Fruit fly (Drosophila melanogaster): Measurements from ENCODE around the gene CG6418.

Gene CG6418

dm6 chr3L:10843273-10843672, 35.6 kb downstream of the CG6418 start (continued):
- TF ChIP-seq CG10565 (GFP tag; optimal IDR thresholded peaks at IDR 0.05): no peak
- no peak for TF ChIP-seq CG15479 (GFP tag; optimal IDR thresholded peaks at IDR 0.05)
- TF ChIP-seq pb (GFP tag; optimal IDR thresholded peaks at IDR 0.05): no peak
- no peak for TF ChIP-seq pnt (GFP tag; optimal IDR thresholded peaks at IDR 0.05)
- no peak for TF ChIP-seq E2f1 (GFP tag; IDR thresholded peaks at IDR 0.05)
- TF ChIP-seq ara (GFP tag; IDR thresholded peaks at IDR 0.05): peak; percentile 58; the same call in 1 of the 2 replicates
- no peak for TF ChIP-seq Elba2 (GFP tag; optimal IDR thresholded peaks at IDR 0.05)
- no peak for TF ChIP-seq shn (GFP tag; optimal IDR thresholded peaks at IDR 0.05)
- no peak for TF ChIP-seq wor (GFP tag; IDR thresholded peaks at IDR 0.05)
- no peak for TF ChIP-seq CG8765 (GFP tag; IDR thresholded peaks at IDR 0.05)
- no peak for TF ChIP-seq hth (optimal IDR thresholded peaks at IDR 0.05)
- peak in 1 of 2 experiments; percentile 55 for TF ChIP-seq Hr51 (GFP tag; optimal IDR thresholded peaks at IDR 0.05)
- TF ChIP-seq org-1 (GFP tag; optimal IDR thresholded peaks at IDR 0.05): peak; percentile 38
- TF ChIP-seq Fer3 (tag; optimal IDR thresholded peaks at IDR 0.05): peak; percentile 10
- TF ChIP-seq ems (GFP tag; optimal IDR thresholded peaks at IDR 0.05): no peak
- TF ChIP-seq ind (GFP tag; optimal IDR thresholded peaks at IDR 0.05): peak; percentile 4
- peak; percentile 45 for TF ChIP-seq tap (tag; optimal IDR thresholded peaks at IDR 0.05)
- TF ChIP-seq CG14965 (GFP tag; optimal IDR thresholded peaks at IDR 0.05; ENCODE audit: borderline replicate concordance): no peak
- peak; percentile 43 for TF ChIP-seq nerfin-1 (tag; optimal IDR thresholded peaks at IDR 0.05)
- no peak for TF ChIP-seq CG11456 (GFP tag; IDR thresholded peaks at IDR 0.05)
- TF ChIP-seq CG9797 (GFP tag; optimal IDR thresholded peaks at IDR 0.05): no peak
- TF ChIP-seq CG30020 (tag; optimal IDR thresholded peaks at IDR 0.05): peak; percentile 13
- TF ChIP-seq gem (tag; optimal IDR thresholded peaks at IDR 0.05): peak; percentile 79
- peak; percentile 2 for TF ChIP-seq sug (tag; optimal IDR thresholded peaks at IDR 0.05)
- TF ChIP-seq pzg (GFP tag; optimal IDR thresholded peaks at IDR 0.05): no peak
- TF ChIP-seq bsh (GFP tag; optimal IDR thresholded peaks at IDR 0.05): peak in 1 of 2 experiments; percentile 77

- TF ChIP-seq kni (GFP tag; optimal IDR thresholded peaks at IDR 0.05): peak; percentile 51
- peak; percentile 26 for TF ChIP-seq nerfin-1 (tag; optimal IDR thresholded peaks at IDR 0.05)
- peak; percentile 15 for TF ChIP-seq Deaf1 (tag; optimal IDR thresholded peaks at IDR 0.05)
- TF ChIP-seq Trl (optimal IDR thresholded peaks at IDR 0.05): peak in 1 of 2 experiments; percentile 12
- TF ChIP-seq Trl (GFP tag; optimal IDR thresholded peaks at IDR 0.05): no peak
- peak; percentile 81; the same call in 1 of the 3 replicates for TF ChIP-seq CG2199 (GFP tag; IDR thresholded peaks at IDR 0.05)
- no peak for TF ChIP-seq Sry-δ (GFP tag; optimal IDR thresholded peaks at IDR 0.05)
- peak; percentile 11 for TF ChIP-seq sd (tag; optimal IDR thresholded peaks at IDR 0.05)
- TF ChIP-seq CG31224 (GFP tag; IDR thresholded peaks at IDR 0.05): 0 out of 2 replicates have a peak, but pooled peaks have one; percentile 67
- TF ChIP-seq crol (GFP tag; IDR thresholded peaks at IDR 0.05): peak; percentile 21; the same call in 1 of the 2 replicates
- TF ChIP-seq nmo (GFP tag; optimal IDR thresholded peaks at IDR 0.05): no peak
- peak; percentile 97 for TF ChIP-seq pros (GFP tag; optimal IDR thresholded peaks at IDR 0.05)
- TF ChIP-seq Hey (tag; optimal IDR thresholded peaks at IDR 0.05): peak; percentile 23
- TF ChIP-seq CG11093 (GFP tag; IDR thresholded peaks at IDR 0.05): no peak
- peak; percentile 7 for TF ChIP-seq oc (tag; optimal IDR thresholded peaks at IDR 0.05)
- TF ChIP-seq chm (GFP tag; IDR thresholded peaks at IDR 0.05): 0 out of 2 replicates have a peak, but pooled peaks have one; percentile 23
- TF ChIP-seq Dll (GFP tag; IDR thresholded peaks at IDR 0.05; ENCODE audit: partially characterized antibody): no peak
- no peak for TF ChIP-seq z (GFP tag; IDR thresholded peaks at IDR 0.05)
- peak; percentile 85 for TF ChIP-seq abd-A (tag; optimal IDR thresholded peaks at IDR 0.05)
- no peak for TF ChIP-seq CG30403 (GFP tag; optimal IDR thresholded peaks at IDR 0.05)
- peak in 1 of 2 experiments; percentile 66 for TF ChIP-seq tll (GFP tag; optimal IDR thresholded peaks at IDR 0.05)
- TF ChIP-seq CG9727 (GFP tag; optimal IDR thresholded peaks at IDR 0.05): no peak
Observed at dm6 chr3L:10842830-10843229, 36.0 kb downstream of the CG6418 start.
